Fruit fly (Drosophila melanogaster): ENCODE results near the gene CG42564.
A peak's percentile ranks its signal among the peaks of the same experiment; 100 is the strongest.

CG42564 gene

DNA sequence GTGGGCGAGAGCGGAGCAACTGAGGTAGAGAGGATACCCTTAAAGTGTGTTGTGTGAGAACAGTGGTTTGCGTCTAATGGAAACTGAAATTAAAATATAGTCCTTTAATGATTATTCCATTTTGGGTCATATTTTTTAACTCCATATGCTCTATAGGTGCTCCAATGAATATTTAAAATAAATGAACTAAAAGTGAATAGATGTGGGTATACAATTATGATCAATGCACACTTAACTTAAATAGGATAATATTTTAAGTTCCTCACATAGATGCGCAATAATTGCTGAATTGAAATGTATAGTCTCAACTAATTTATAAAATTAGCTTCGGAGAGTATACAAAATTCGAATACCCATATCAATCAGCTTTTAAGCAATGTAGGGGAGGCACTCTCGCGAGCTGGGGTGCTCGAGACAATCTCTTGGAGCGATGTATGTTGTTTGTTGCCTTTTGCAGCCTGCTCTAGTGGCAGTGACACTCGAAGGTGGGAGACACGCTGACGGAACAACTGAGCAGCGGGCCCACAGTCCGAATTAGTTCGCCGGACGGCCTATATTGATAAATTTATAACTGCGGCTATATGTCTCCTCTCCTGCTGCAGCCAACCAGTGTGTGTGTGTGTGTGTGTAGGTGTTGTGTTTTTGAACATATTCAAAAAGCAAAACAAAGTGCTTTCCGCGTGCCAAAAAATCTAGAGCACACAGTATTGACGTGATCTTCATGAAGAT is 20.5 kb upstream of the CG42564 start:
- peak; percentile 91 for TF ChIP-seq noc (tag; optimal IDR thresholded peaks at IDR 0.05)

DNA sequence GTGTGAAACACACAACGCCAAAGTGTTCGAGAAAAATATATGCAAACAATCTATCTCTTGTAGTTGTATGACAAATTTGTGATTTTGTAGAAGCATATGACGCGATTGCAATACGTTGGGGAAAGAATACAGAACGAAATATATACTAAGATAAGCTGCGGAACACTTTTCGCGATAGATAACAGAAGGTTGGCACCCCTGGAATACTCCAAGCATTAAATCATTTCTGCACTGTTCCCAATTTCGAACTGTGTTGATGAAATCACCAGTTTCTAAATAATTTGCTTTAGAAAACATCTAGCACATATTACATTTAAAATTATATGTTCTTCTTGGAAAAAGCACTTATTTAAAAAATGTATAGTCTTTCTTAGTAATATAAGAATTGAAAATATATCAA is 19.9 kb upstream of the CG42564 start:
- TF ChIP-seq noc (tag; optimal IDR thresholded peaks at IDR 0.05): no peak

DNA sequence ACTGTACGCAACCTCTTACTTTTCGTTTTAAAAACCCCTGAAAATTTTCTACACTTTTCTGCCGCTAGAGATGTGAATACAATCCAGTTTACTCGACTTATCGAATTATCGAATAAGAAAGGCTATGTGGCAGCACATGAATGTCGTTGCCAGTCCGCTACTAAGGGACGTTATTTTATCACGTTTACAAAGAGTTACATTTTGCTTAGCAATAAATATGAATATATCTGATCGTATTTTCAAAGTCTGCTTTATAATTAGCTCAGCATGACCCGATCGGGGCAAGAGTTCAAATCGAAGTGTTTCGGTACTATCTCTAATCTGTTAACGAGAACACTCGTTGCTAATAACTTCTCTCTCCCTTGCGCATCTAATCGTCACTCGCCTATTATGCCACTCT is 6.2 kb upstream of the CG42564 start, which contains the start of gene CG42724:
Gene CG42724 (minus strand): TSS at position 189 of the 400 bp plus-strand sequence.
- no peak for TF ChIP-seq noc (tag; optimal IDR thresholded peaks at IDR 0.05)

DNA sequence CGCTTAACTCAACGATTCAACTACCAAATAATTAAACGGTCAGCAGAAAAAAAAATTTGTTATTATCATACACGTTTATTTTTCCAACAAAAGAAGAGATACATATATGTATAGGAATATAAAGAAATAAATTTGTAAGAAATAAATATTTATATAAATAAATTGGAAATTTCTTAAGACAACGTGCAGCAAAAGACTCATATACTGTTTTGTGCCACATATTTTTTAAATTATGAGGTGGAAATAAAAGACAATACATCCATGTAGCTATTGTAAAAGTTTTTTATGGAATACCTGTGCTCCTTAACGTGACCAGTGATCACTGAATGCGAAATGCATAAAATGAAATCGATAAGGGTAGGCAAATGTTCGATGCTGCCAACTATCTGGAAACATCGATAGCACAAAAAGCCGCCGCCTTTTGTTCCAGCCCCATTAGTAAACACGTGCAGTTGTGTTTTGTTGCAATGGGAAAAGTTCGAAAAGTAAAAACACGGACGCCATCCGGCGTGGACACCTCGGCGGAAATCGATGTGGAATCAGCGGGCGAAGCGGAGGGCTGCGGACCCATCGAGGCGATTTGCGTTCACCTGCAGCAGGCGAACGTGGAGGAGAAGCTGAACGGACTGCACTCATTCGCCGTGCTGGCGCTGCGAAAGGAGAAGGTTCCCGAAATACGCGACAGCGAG is 5.6 kb upstream of the CG42564 start, which contains the start of gene CG10286:
Gene CG10286 (plus strand): TSS at position 416 of the 689 bp plus-strand sequence.
- TF ChIP-seq noc (tag; optimal IDR thresholded peaks at IDR 0.05): no peak

DNA sequence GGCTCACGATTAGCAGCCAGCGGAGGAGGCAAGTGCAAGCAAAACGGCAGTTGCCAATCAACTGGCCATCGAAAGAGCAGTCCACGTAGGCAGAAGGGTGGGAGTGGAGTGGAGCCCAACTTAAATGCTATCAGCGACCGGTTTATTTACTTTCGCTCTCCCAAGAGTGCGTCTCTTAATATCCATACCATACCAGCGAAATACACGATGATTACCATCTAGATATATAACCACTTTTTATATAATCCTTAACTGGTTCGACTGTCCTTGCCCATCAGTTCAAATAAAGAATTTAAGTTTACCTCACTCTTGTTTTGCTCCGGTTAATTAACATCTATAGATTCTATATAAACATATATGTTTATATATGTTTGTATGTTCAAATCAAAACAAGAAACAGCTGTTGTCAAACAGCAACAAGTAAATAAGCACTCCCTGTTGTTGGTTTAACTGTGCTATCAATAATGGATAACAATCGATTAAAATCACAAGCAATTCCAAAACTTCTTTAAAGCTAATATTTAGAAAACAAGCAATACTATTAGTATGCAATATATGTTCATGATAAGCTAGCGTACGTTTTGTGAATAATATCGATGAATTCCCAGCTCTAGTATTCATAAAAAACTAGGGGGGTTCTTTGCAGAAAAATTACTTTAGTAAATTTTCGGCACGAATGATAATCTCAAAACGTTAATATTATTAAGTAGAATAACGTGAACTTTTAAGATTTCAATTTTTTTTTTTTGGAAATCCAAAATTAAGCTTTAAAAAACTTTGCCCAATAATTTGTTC is 566 bp upstream of the CG42564 start:
- TF ChIP-seq noc (tag; optimal IDR thresholded peaks at IDR 0.05): peak; percentile 21

DNA sequence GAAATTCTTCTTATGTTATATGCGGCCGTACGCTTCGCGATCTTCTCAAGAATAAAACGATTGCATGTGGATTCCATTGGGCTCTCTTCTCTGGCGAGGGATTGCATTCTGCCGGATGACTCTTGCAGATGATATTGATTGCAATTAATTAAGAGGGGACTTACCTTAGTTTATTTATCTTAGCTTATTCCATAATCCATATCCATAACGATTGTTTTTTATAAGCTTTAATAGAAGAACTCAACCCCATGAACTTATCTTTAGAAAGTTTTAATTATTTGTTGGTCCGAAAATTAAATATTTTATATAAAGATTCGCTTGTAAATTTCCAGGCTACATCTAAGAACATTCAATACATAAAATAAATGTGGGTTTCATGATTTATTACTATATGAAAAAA is 1.7 kb downstream of the CG42564 start, which contains the start of gene CRAT:
Gene CRAT (minus strand): TSS at position 101 of the 400 bp plus-strand sequence.
- TF ChIP-seq noc (tag; optimal IDR thresholded peaks at IDR 0.05): no peak

DNA sequence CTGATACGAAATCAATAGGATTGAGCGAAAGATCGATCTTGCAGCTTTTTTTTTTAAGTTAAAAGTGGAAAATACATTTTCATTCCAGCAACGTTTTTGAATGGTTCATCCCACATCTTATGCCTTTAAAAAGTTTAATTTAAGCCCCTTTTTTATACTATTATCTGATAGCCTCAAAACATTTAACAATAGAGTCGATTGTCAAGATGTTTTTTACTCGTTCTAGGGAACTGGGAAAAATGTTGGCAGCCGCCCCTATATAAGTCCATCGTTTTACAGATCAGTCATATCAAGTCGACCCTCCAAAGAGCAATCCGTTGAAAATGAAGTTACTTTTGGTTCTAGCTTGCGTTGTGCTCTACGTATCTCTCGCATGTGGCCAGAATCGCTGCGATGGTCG is 3.2 kb downstream of the CG42564 start, which contains the start of gene CG42537:
Gene CG42537 (plus strand): TSS at position 301 of the 400 bp plus-strand sequence.
- TF ChIP-seq noc (tag; optimal IDR thresholded peaks at IDR 0.05): no peak

DNA sequence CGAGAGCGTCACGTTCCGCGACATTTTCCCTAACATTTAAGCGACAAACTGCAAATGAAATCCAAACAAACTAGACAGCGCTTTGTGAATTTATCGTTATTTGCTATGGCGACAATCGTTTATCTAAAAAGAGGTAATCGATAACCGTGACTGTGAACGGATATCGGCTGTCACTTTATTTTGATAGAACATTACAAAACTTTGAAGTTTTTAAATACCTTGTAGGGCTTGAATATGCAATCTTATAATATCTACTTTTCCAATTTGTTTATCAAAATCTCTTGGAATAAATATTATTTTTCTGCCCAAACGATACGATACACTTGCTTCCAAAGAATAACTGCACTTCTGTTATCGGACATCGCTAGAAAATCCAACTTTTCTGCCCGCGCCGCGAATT is 5.9 kb downstream of the CG42564 start, which contains the start of the genes CG1024 and TfIIFalpha:
Gene CG1024 (minus strand): TSS at position 200 of the 400 bp plus-strand sequence.
Gene TfIIFalpha (plus strand): TSS at position 339 of the 400 bp plus-strand sequence.
- TF ChIP-seq noc (tag; optimal IDR thresholded peaks at IDR 0.05): no peak

DNA sequence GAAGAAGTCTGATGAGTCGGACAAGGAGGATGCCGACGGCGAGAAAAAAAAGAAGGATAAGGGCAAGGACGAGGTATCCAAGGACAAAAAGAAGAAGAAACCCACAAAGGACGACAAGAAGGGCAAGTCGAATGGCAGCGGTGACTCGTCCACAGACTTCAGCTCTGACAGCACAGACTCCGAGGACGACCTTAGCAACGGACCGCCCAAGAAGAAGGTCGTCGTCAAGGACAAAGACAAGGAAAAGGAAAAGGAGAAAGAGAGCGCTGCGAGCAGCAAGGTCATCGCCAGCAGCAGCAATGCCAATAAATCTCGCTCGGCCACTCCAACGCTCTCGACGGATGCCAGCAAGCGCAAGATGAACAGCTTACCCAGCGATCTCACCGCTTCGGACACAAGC is 7.5 kb downstream of the CG42564 start:
- TF ChIP-seq noc (tag; optimal IDR thresholded peaks at IDR 0.05): no peak

DNA sequence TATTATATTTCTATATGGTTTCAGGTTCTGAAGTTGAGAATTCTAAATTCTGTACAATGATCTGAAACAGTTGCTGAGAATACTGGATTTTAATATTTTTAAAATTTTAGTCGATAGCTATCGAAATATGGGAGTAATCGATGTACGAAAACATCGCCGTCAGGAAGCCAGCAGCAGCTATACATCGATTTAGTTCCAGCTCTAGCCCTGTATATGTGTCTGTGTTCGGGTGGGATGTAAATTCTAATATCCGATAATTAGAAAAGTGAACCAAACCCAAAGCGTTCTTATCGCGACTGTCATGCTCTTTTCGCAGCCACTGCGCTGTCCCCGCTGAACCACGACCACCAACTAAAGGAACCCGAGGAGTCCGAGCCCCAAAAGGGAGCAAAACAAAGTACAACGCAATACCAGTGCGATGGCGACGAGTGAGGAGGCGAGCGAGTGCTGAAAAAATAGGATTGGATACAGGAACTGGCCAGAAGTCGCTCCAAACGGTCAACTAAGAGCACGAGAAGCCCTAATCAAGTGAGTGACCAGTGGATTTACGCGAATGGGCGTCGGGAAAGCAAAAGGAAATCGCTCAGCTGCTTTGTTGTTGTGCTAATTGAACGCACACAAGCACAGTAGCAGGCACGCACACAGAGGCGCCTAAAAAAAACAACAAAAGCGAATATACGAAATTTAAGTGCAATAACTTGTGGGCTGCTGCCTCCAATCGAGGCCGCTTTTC is 8.6 kb downstream of the CG42564 start, which contains the start of gene gzl:
Gene gzl (plus strand): TSS at position 182 of the 733 bp plus-strand sequence.
- TF ChIP-seq noc (tag; optimal IDR thresholded peaks at IDR 0.05): no peak

DNA sequence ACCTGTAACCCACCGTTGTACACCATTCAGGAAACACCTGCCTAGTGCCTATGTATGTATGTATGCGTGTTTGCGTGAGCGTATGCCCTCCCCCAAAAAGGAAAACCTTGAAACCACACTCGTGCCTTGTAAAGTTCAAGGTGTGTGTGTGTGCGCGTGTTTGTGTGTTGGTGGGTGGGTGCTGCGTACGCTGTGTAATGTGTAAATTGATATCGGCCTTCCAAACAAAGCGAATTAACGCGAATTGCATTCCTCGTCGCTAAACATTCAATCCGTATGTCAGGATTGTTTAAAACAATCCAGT is 9.1 kb downstream of the CG42564 start:
- TF ChIP-seq noc (tag; optimal IDR thresholded peaks at IDR 0.05): no peak

DNA sequence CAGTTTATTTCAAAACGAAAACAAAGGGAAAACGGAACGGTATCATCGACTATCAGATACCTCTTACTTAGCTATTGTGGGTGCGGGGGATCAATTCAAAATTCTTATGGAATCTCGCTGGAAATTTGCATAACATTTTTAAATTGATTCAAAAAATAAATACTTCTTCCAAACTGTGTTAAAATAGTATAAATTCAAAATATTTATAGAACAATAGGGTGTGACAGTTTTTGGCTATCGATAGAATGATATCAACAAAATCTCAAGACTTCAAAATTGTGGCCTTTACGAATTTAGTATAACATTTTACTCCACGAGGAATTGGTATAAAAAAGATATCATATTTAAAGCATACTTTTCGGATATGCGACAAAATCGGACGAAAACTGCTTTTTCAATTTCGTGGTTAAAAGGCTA is 14.1 kb downstream of the CG42564 start:
- TF ChIP-seq noc (tag; optimal IDR thresholded peaks at IDR 0.05): no peak

DNA sequence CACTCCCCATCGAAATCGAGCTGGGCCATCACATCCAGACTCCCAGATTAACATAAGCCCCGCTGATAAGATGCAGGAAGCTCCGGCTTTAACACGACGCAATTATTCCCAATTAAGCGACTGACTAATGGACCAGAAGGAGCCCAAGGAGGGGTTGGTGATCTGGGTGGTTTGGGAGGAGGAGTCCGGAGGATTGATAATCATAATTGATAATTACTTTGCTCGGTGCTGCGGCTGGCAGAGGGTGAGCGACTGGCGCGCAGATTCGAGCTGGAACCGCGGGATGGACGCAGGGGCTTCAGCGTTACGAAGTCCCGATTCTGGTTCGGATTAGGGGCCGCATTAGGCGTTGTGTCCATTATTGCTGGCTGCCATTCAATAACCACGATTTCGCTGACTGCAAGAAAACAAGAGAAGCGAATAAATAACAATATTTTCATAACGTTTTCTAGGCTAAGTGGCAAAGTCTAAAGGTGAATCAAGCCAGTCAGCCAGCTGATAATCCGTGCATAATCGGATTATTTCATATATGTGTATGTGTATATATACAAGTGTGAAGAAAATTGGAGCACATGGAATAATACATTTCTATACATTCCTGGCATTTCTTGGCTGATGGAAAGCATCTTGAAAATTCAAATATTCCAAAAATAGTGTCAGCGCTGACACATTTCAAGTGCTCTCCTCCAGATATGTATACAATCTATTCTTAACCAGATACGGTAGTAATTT is 19.4 kb downstream of the CG42564 start:
- peak; percentile 2 for TF ChIP-seq noc (tag; optimal IDR thresholded peaks at IDR 0.05)

DNA sequence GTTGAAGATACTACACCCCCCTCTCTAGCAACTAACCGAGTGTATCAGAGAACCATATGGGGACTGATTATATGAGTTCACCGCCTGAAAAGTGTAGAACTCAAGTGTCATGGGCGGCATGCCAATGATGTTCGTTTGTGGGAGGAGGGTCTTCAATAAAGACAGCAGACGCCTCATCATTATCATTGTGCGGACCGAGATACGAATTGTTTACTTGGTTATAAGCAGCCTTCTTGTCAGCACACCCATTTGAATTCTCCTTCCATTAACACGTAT is 19.9 kb downstream of the CG42564 start:
- TF ChIP-seq noc (tag; optimal IDR thresholded peaks at IDR 0.05): no peak

Data from whole organism, larva.